Fruit fly (Drosophila melanogaster): ENCODE results near the gene FoxK.

Gene FoxK

dm6 chr3L:11119901-11120418 lies 623 bp downstream of the FoxK start (continued):
- no peak for TF ChIP-seq Mes4 (GFP tag; optimal IDR thresholded peaks at IDR 0.05)
- TF ChIP-seq cad (GFP tag; optimal IDR thresholded peaks at IDR 0.05): no peak
- peak; percentile 1 for TF ChIP-seq dmrt11E (tag; optimal IDR thresholded peaks at IDR 0.05)
- no peak for TF ChIP-seq cwo (GFP tag; optimal IDR thresholded peaks at IDR 0.05)
- TF ChIP-seq Asciz (GFP tag; optimal IDR thresholded peaks at IDR 0.05): peak; percentile 20
- no peak for TF ChIP-seq ssp (GFP tag; IDR thresholded peaks at IDR 0.05)
- TF ChIP-seq CG8281 (tag; optimal IDR thresholded peaks at IDR 0.05): peak; percentile 1
- no peak for TF ChIP-seq CG3726 (GFP tag; IDR thresholded peaks at IDR 0.05)
- no peak for TF ChIP-seq CG9437 (GFP tag; optimal IDR thresholded peaks at IDR 0.05)
- TF ChIP-seq stc (GFP tag; IDR thresholded peaks at IDR 0.05): no peak
- no peak for TF ChIP-seq CG10959 (GFP tag; IDR thresholded peaks at IDR 0.05)
- no peak; the same call in 1 of the 2 replicates for TF ChIP-seq Rfx (GFP tag; IDR thresholded peaks at IDR 0.05)
- no peak for TF ChIP-seq Hmx (GFP tag; optimal IDR thresholded peaks at IDR 0.05)
- no peak for TF ChIP-seq da (GFP tag; optimal IDR thresholded peaks at IDR 0.05)
- peak; percentile 79 for TF ChIP-seq CG4328 (GFP tag; optimal IDR thresholded peaks at IDR 0.05)
- no peak for TF ChIP-seq vnd (GFP tag; IDR thresholded peaks at IDR 0.05; ENCODE audit: partially characterized antibody)
- TF ChIP-seq CG11247 (GFP tag; IDR thresholded peaks at IDR 0.05): no peak
- TF ChIP-seq CG11560 (tag; IDR thresholded peaks at IDR 0.05): no peak
- no peak for TF ChIP-seq CG5953 (GFP tag; IDR thresholded peaks at IDR 0.05)
- TF ChIP-seq ro (GFP tag; IDR thresholded peaks at IDR 0.05): no peak
- TF ChIP-seq pnt (GFP tag; optimal IDR thresholded peaks at IDR 0.05): no peak
- no peak for TF ChIP-seq stwl (tag; optimal IDR thresholded peaks at IDR 0.05)
- TF ChIP-seq CG33213 (GFP tag; optimal IDR thresholded peaks at IDR 0.05): no peak
- no peak for TF ChIP-seq lmd (GFP tag; IDR thresholded peaks at IDR 0.05)
- peak; percentile 33 for TF ChIP-seq CG7271 (tag; optimal IDR thresholded peaks at IDR 0.05)
- peak; percentile 80 for TF ChIP-seq Fer1 (GFP tag; optimal IDR thresholded peaks at IDR 0.05)
- TF ChIP-seq cato (GFP tag; optimal IDR thresholded peaks at IDR 0.05; ENCODE audit: borderline replicate concordance): no peak
- TF ChIP-seq CG10979 (tag; optimal IDR thresholded peaks at IDR 0.05): no peak
- TF ChIP-seq ttk (GFP tag; IDR thresholded peaks at IDR 0.05): no peak
- no peak for TF ChIP-seq CG6272 (GFP tag; IDR thresholded peaks at IDR 0.05)
- peak; percentile 78 for TF ChIP-seq CG34376 (GFP tag; optimal IDR thresholded peaks at IDR 0.05)
- TF ChIP-seq Bgb (GFP tag; IDR thresholded peaks at IDR 0.05; ENCODE audit: partially characterized antibody): no peak; the same call in 1 of the 2 replicates
- TF ChIP-seq NC2β (GFP tag; optimal IDR thresholded peaks at IDR 0.05): no peak
- TF ChIP-seq NK7.1 (GFP tag; optimal IDR thresholded peaks at IDR 0.05): no peak
- no peak for TF ChIP-seq CG31441 (GFP tag; IDR thresholded peaks at IDR 0.05)
- no peak for TF ChIP-seq CG4854 (GFP tag; optimal IDR thresholded peaks at IDR 0.05)
- TF ChIP-seq CG9932 (GFP tag; IDR thresholded peaks at IDR 0.05): 0 out of 2 replicates have a peak, but pooled peaks have one; percentile 6
- TF ChIP-seq CG18764 (GFP tag; optimal IDR thresholded peaks at IDR 0.05): no peak
- TF ChIP-seq Bdp1 (GFP tag; optimal IDR thresholded peaks at IDR 0.05): no peak
- TF ChIP-seq CG10321 (GFP tag; IDR thresholded peaks at IDR 0.05): no peak
- no peak for TF ChIP-seq CG8290 (GFP tag; optimal IDR thresholded peaks at IDR 0.05)
- peak in 1 of 2 experiments; percentile 78 for TF ChIP-seq CG8290 (tag; optimal IDR thresholded peaks at IDR 0.05)
- TF ChIP-seq Ravus (GFP tag; IDR thresholded peaks at IDR 0.05): no peak
- no peak for TF ChIP-seq CG2889 (GFP tag; IDR thresholded peaks at IDR 0.05)
- peak; percentile 63 for TF ChIP-seq BtbVII (GFP tag; optimal IDR thresholded peaks at IDR 0.05)
- TF ChIP-seq CG4282 (GFP tag; optimal IDR thresholded peaks at IDR 0.05): no peak
- peak; percentile 40 for TF ChIP-seq CG17359 (tag; optimal IDR thresholded peaks at IDR 0.05)
- TF ChIP-seq CG17612 (GFP tag; IDR thresholded peaks at IDR 0.05): no peak
- TF ChIP-seq corto (GFP tag; optimal IDR thresholded peaks at IDR 0.05): peak; percentile 63
- no peak for TF ChIP-seq bab2 (GFP tag; optimal IDR thresholded peaks at IDR 0.05)
- TF ChIP-seq disco-r (GFP tag; optimal IDR thresholded peaks at IDR 0.05): no peak
- TF ChIP-seq E2f1 (GFP tag; IDR thresholded peaks at IDR 0.05): no peak
